Worm (Caenorhabditis elegans) whole organism, L3 larva: ENCODE measurements around the gene cest-2.2.

Experiments used
- ceh-16 ChIP-seq: sonication (generic microtip); optimal IDR thresholded peaks from 2 replicates; lab custom pipeline; 2017; ENCODE audit warnings: missing biosample characterization, missing genetic modification characterization
- ceh-82 ChIP-seq: fragments of 150-350 bp; optimal IDR thresholded peaks from 2 replicates; lab custom pipeline; 2014; ENCODE audit warnings: missing biosample characterization, missing genetic modification characterization
- ceh-9 ChIP-seq: sonication (generic microtip); optimal IDR thresholded peaks from 2 replicates; lab custom pipeline; 2018; ENCODE audit warnings: missing biosample characterization, missing genetic modification characterization
- lin-39 ChIP-seq: fragments of 150-350 bp; optimal IDR thresholded peaks from 2 replicates; lab custom pipeline; 2018; ENCODE audit warnings: missing biosample characterization, missing genetic modification reagents, missing genetic modification characterization
- nhr-11 ChIP-seq: fragments of 150-350 bp; optimal IDR thresholded peaks from 2 replicates; lab custom pipeline; 2014; ENCODE audit warnings: missing biosample characterization, missing genetic modification characterization
- tbx-2 ChIP-seq: sonication (generic microtip); optimal IDR thresholded peaks from 2 replicates; lab custom pipeline; 2016; ENCODE audit warnings: mild to moderate bottlenecking, missing genetic modification characterization, missing compliant biosample characterization
- unc-62 ChIP-seq: fragments of 150-350 bp; sonication (generic microtip); optimal IDR thresholded peaks from 4 replicates; lab custom pipeline; 2014; ENCODE audit warnings: missing biosample characterization, missing genetic modification reagents, missing genetic modification characterization

ce11 chrV:14175216-14175615, at the start of gene cest-2.2:
- TF ChIP-seq unc-62 (GFP tag; lab: Kevin White, UChicago) (no peak), ceh-9 (tag; lab: Kevin White, UChicago) (no peak), lin-39 (no peak), nhr-11 (tag; lab: Kevin White, UChicago) (no peak), ceh-16 (tag; lab: Kevin White, UChicago) (no peak), ceh-82 (tag; lab: Kevin White, UChicago) (no peak), tbx-2 (tag; lab: Kevin White, UChicago) (no peak)
